Fruit fly (Drosophila melanogaster) S2 (cell line): ENCODE measurements around the gene CG43291.

Source experiments
- CG8478 ChIP-seq: fragments of >200 bp; optimal IDR thresholded peaks from 2 replicates; lab custom pipeline; 2018
- CTCF ChIP-seq, 2 experiments: fragments of >200 bp; optimal IDR thresholded peaks; 2 replicates each; lab custom pipeline; 2018

DNA sequence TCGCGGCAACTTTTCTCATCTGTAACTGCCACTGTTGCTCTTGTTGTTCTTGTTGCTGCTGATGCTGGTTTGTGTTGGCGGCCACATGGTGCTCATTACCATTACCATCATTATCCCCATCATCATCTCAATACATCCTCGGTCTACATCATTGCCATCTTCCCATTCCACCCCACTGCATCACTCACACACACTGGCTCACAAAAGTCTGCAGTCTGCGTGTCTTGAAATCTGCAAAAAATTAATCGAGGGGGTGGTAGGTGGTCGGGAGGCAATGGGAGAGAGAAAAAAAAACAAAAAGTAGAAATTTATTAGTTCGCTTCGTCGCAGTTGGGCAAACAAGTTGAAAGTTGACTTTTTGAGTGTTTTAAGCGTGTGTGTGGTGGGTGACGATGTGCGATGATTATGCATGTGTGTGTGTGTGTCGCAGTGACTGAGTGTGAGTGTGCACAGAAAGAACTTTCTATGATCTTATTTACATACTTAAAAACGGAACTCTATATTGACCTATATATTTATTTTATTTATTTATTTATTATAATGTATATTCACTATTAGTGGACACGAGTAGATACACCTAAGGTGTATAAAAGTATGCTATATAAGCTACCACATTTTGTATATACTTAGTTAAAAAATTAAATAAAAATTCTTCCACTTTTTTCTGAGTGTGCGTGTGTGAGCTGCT lies 35.0 kb upstream of the CG43291 start:
- TF ChIP-seq CTCF (optimal IDR thresholded peaks at IDR 0.05; lab: Kevin White, UChicago) (no peak), CG8478 (lab: Kevin White, UChicago) (no peak)
